Worm (Caenorhabditis elegans) whole organism, late embryonic: Measurements from ENCODE around the gene W02F12.2.

Source experiments
- ama-1 ChIP-seq: fragments of 150-350 bp; optimal IDR thresholded peaks from 2 replicates; lab custom pipeline; 2014
- ceh-31 ChIP-seq: sonication (generic microtip); optimal IDR thresholded peaks from 2 replicates; lab custom pipeline; 2016; ENCODE audit warnings: missing genetic modification characterization, missing compliant biosample characterization
- nfya-1 ChIP-seq: sonication (generic microtip); optimal IDR thresholded peaks from 2 replicates; lab custom pipeline; 2017; ENCODE audit warnings: missing genetic modification characterization, mild to moderate bottlenecking, missing compliant biosample characterization, antibody characterized with exemption, moderate library complexity

DNA sequence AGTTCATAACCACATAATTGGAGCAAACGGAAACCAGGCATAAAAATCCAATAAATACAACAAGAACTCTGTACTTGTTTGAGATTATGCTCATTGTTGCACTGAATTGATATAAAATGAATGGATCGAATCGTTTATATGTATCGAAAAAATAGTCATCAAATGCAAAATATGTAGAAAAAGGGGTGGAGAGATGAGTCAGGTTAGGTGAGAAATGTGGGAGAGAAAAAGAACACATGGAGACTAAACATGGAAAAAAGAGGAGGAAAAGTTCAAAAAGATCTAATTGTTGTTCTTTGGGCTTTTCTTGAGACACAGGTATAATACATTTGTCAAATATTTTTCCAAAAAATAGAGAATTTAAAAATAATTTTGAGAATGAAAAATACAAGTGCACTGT, 9.1 kb downstream of the W02F12.2 start, which contains the start of gene K11G9.5:
- TF ChIP-seq ama-1 (lab: Kevin White, UChicago) (no peak), nfya-1 (tag; lab: Kevin White, UChicago) (no peak), ceh-31 (tag; lab: Kevin White, UChicago) (no peak)
